Fruit fly (Drosophila melanogaster): ENCODE results near the gene Tom.

Gene Tom

DNA sequence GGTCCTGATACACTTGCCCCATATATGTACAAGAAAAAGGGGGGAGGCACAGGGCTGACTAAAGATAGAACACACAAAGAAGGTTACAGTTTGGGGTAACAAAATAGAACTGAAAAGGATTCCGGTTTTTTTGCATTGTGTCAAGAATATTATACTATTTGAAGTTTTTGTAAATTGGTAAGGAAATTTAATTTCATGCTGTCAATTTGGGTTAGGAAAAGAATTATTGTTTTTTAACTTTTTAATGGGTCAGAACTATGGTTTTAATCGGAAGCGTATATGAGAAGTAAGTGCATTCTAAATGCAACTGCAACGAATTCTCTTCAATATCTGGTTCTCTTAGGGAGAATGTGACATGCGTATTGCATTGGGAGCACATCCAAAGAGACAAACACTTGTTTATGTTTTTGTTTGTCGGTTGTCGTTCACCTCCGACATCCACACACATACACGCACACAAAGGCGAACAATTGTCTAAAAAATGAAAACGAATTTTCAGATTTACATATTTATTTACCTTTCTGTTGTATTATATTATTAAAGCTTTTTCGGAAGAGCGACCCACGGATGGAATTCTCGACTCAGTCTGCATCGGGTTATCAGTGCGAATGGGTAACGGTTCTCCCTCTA, 15.5 kb downstream of the Tom start, which contains the start of gene mnd:
mnd (plus strand) TSS at position 580 of the 630 bp plus-strand sequence.
- TF ChIP-seq vri (GFP tag; optimal IDR thresholded peaks at IDR 0.05) (no peak), CG8319 (GFP tag; optimal IDR thresholded peaks at IDR 0.05) (peak; percentile 12), Blimp-1 (GFP tag; optimal IDR thresholded peaks at IDR 0.05) (no peak), dsx (GFP tag; optimal IDR thresholded peaks at IDR 0.05; ENCODE audit: poor library complexity, severe bottlenecking) (peak; percentile 80), CG6854 (GFP tag; optimal IDR thresholded peaks at IDR 0.05) (no peak), CG7368 (GFP tag; optimal IDR thresholded peaks at IDR 0.05) (peak; percentile 67), CG32006 (GFP tag; optimal IDR thresholded peaks at IDR 0.05) (peak; percentile 84), Sox102F (GFP tag; optimal IDR thresholded peaks at IDR 0.05) (peak; percentile 39), lz (GFP tag; optimal IDR thresholded peaks at IDR 0.05) (peak; percentile 10), CG11902 (GFP tag; optimal IDR thresholded peaks at IDR 0.05) (peak; percentile 15), Hr39 (GFP tag; optimal IDR thresholded peaks at IDR 0.05) (no peak), CG10631 (GFP tag; optimal IDR thresholded peaks at IDR 0.05) (peak; percentile 68), salr (GFP tag; optimal IDR thresholded peaks at IDR 0.05) (peak; percentile 10 to 84), CG8119 (GFP tag; IDR thresholded peaks at IDR 0.05) (peak; percentile 93), CG4318 (GFP tag; optimal IDR thresholded peaks at IDR 0.05) (peak; percentile 60), esn (GFP tag; optimal IDR thresholded peaks at IDR 0.05) (peak; percentile 52), CG6276 (GFP tag; optimal IDR thresholded peaks at IDR 0.05) (peak; percentile 88), Gug (GFP tag; IDR thresholded peaks at IDR 0.05) (peak; percentile 85), OdsH (GFP tag; optimal IDR thresholded peaks at IDR 0.05) (peak; percentile 77), pdm3 (GFP tag; optimal IDR thresholded peaks at IDR 0.05) (peak; percentile 78), Sox15 (GFP tag; optimal IDR thresholded peaks at IDR 0.05) (no peak), CG1621 (tag; optimal IDR thresholded peaks at IDR 0.05) (peak; percentile 50), Ets21C (GFP tag; optimal IDR thresholded peaks at IDR 0.05) (no peak), fd59A (GFP tag; optimal IDR thresholded peaks at IDR 0.05) (peak; percentile 47), CG6163 (GFP tag; IDR thresholded peaks at IDR 0.05) (peak; percentile 88), CG11762 (GFP tag; optimal IDR thresholded peaks at IDR 0.05; ENCODE audit: insufficient read depth) (peak; percentile 65), spab (GFP tag; optimal IDR thresholded peaks at IDR 0.05) (peak; percentile 57), fkh (GFP tag; optimal IDR thresholded peaks at IDR 0.05) (no peak), CG6808 (GFP tag; optimal IDR thresholded peaks at IDR 0.05) (peak; percentile 57), Sox14 (GFP tag; optimal IDR thresholded peaks at IDR 0.05) (peak; percentile 87), CG15336 (GFP tag; IDR thresholded peaks at IDR 0.05) (peak; percentile 95), topi (GFP tag; optimal IDR thresholded peaks at IDR 0.05) (peak; percentile 51), CG10669 (GFP tag; optimal IDR thresholded peaks at IDR 0.05) (peak; percentile 65), fd85E (GFP tag; optimal IDR thresholded peaks at IDR 0.05) (no peak), achi (GFP tag; optimal IDR thresholded peaks at IDR 0.05) (peak; percentile 79), svp (GFP tag) (peak; percentile 72), Eip75B (GFP tag; optimal IDR thresholded peaks at IDR 0.05) (peak; percentile 68), Lpt (GFP tag; optimal IDR thresholded peaks at IDR 0.05) (peak; percentile 87), Hr4 (GFP tag; optimal IDR thresholded peaks at IDR 0.05) (peak; percentile 91), CG3032 (tag; optimal IDR thresholded peaks at IDR 0.05) (peak; percentile 63), acj6 (GFP tag; optimal IDR thresholded peaks at IDR 0.05) (peak; percentile 76), CG6792 (GFP tag; optimal IDR thresholded peaks at IDR 0.05) (peak; percentile 43), CG8632 (GFP tag; optimal IDR thresholded peaks at IDR 0.05) (peak; percentile 63), Hr38 (GFP tag; optimal IDR thresholded peaks at IDR 0.05) (no peak), Ets96B (tag; optimal IDR thresholded peaks at IDR 0.05) (peak; percentile 89), CG9139 (GFP tag; optimal IDR thresholded peaks at IDR 0.05) (no peak), Smox (GFP tag; optimal IDR thresholded peaks at IDR 0.05) (no peak), net (GFP tag; optimal IDR thresholded peaks at IDR 0.05) (peak; percentile 81), Met (GFP tag; optimal IDR thresholded peaks at IDR 0.05) (peak; percentile 42), CG16779 (tag; optimal IDR thresholded peaks at IDR 0.05) (peak; percentile 54), Eip93F (GFP tag; optimal IDR thresholded peaks at IDR 0.05) (no peak)

Measured in whole organism, prepupa.